Fruit fly (Drosophila melanogaster) whole organism, wandering third instar larva: ENCODE results near the gene CG4617.

Experiments used
- Dif ChIP-seq: fragments of 200-275, 200-300 bp; sonication (Bioruptor generic); optimal IDR thresholded peaks from 2 replicates; lab custom pipeline; 2018; ENCODE audit warnings: missing biosample characterization, missing genetic modification characterization; ENCODE audit not compliant: partially characterized antibody
- GATAd ChIP-seq: sonication (Bioruptor generic); optimal IDR thresholded peaks from 2 replicates; lab custom pipeline; 2016; ENCODE audit warnings: missing biosample characterization, missing genetic modification characterization
- br ChIP-seq: fragments of 200-800 bp; sonication (Bioruptor generic); optimal IDR thresholded peaks from 2 replicates; lab custom pipeline; 2016; ENCODE audit warnings: missing biosample characterization, missing genetic modification characterization
- dl ChIP-seq, 2 experiments: fragments of 175-275, 200-275 bp in 1 of 2; fragments of 200-275 bp in 1 of 2; sonication (Bioruptor generic); optimal IDR thresholded peaks; lab custom pipeline; 2018; ENCODE audit warnings: mild to moderate bottlenecking in 2 of 2, missing biosample characterization in 2 of 2, missing genetic modification characterization in 2 of 2, moderate library complexity in 2 of 2; ENCODE audit not compliant: partially characterized antibody in 2 of 2, insufficient read depth in 1 of 2

DNA sequence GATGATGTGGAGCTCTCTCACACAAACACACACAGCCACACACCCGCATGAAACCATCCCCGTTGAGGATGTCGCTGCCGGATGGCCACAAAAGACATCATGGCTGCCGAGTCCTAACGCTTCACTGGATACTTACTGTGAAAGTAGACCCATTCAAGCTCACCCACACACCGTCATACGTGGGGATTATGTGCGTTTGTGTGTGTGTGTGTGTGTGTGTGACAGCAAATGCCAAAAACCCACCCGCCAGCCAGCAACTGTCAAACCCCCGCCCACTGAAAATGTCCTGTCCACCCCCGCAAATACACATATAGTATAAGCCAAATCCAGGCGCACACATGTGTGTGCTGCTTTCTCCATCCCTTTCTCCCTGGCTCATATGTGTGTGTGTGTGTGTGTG lies 20.2 kb upstream of the CG4617 start:
- TF ChIP-seq br (GFP tag; lab: Kevin White, UChicago) (no peak), dl (GFP tag; optimal IDR thresholded peaks at IDR 0.05; lab: Kevin White, UChicago; ENCODE audit: insufficient read depth in 1 of 2, partially characterized antibody in 2 of 2) (no peak), Dif (GFP tag; lab: Kevin White, UChicago) (no peak), GATAd (GFP tag; lab: Kevin White, UChicago) (no peak)
